Fruit fly (Drosophila melanogaster): Measurements from ENCODE around the gene CG45122.

CG45122 gene

dm6 chr3R:13051942-13052693 is 8.2 kb downstream of the CG45122 start, which contains the start of gene pic (continued):
- TF ChIP-seq CG34224 (GFP tag; IDR thresholded peaks at IDR 0.05; ENCODE audit: partially characterized antibody) (no peak; the same call in none of the 3 replicates), Awh (GFP tag; IDR thresholded peaks at IDR 0.05) (no peak), ken (GFP tag; IDR thresholded peaks at IDR 0.05) (no peak), pnt (GFP tag; optimal IDR thresholded peaks at IDR 0.05) (no peak), Oaz (GFP tag; IDR thresholded peaks at IDR 0.05) (no peak), CG9932 (GFP tag; IDR thresholded peaks at IDR 0.05) (no peak), mirr (GFP tag; optimal IDR thresholded peaks at IDR 0.05) (no peak), CG6254 (GFP tag; optimal IDR thresholded peaks at IDR 0.05) (no peak), CG3847 (GFP tag; IDR thresholded peaks at IDR 0.05) (peak; percentile 25; the same call in 1 of the 2 replicates), E2f1 (GFP tag; IDR thresholded peaks at IDR 0.05) (0 out of 2 replicates have a peak, but pooled peaks have one; percentile 11), eyg (GFP tag; optimal IDR thresholded peaks at IDR 0.05) (peak; percentile 26), gcm (GFP tag; optimal IDR thresholded peaks at IDR 0.05) (no peak), Xbp1 (GFP tag; optimal IDR thresholded peaks at IDR 0.05) (no peak), ranshi (GFP tag; IDR thresholded peaks at IDR 0.05) (no peak), CG7271 (tag; optimal IDR thresholded peaks at IDR 0.05) (no peak), CG7556 (GFP tag; optimal IDR thresholded peaks at IDR 0.05) (no peak), E2f2 (GFP tag; IDR thresholded peaks at IDR 0.05) (peak; percentile 93), slou (GFP tag; optimal IDR thresholded peaks at IDR 0.05) (no peak), CG1832 (GFP tag; optimal IDR thresholded peaks at IDR 0.05) (no peak), lov (optimal IDR thresholded peaks at IDR 0.05) (no peak), lov (GFP tag; IDR thresholded peaks at IDR 0.05) (no peak), Bgb (GFP tag; IDR thresholded peaks at IDR 0.05; ENCODE audit: partially characterized antibody) (peak; percentile 75), YL-1 (GFP tag; optimal IDR thresholded peaks at IDR 0.05) (peak; percentile 55), CG2120 (GFP tag; optimal IDR thresholded peaks at IDR 0.05) (peak; percentile 18), Opbp (GFP tag; IDR thresholded peaks at IDR 0.05; ENCODE audit: partially characterized antibody) (peak; percentile 71), Med (GFP tag) (peak; percentile 76), ato (GFP tag; IDR thresholded peaks at IDR 0.05; ENCODE audit: partially characterized antibody) (peak; percentile 62), CG14860 (GFP tag; IDR thresholded peaks at IDR 0.05; ENCODE audit: partially characterized antibody) (peak; percentile 84), CG18476 (GFP tag; optimal IDR thresholded peaks at IDR 0.05) (no peak), mam (GFP tag; optimal IDR thresholded peaks at IDR 0.05) (peak; percentile 6), CG3281 (GFP tag; optimal IDR thresholded peaks at IDR 0.05) (no peak), CG18262 (tag; optimal IDR thresholded peaks at IDR 0.05) (no peak), CG6689 (GFP tag; IDR thresholded peaks at IDR 0.05) (no peak), CG31441 (GFP tag; IDR thresholded peaks at IDR 0.05) (peak; percentile 9; the same call in 1 of the 2 replicates), Dll (GFP tag; IDR thresholded peaks at IDR 0.05; ENCODE audit: partially characterized antibody) (peak; percentile 89), Nf-YB (GFP tag; optimal IDR thresholded peaks at IDR 0.05) (no peak), twi (tag; optimal IDR thresholded peaks at IDR 0.05) (no peak), ems (GFP tag; optimal IDR thresholded peaks at IDR 0.05) (no peak), Fer1 (GFP tag; optimal IDR thresholded peaks at IDR 0.05) (no peak), CG15696 (tag; optimal IDR thresholded peaks at IDR 0.05) (no peak), Xrp1 (GFP tag; IDR thresholded peaks at IDR 0.05) (no peak), CG30431 (GFP tag; optimal IDR thresholded peaks at IDR 0.05) (no peak), lbe (GFP tag; optimal IDR thresholded peaks at IDR 0.05) (no peak), Mrtf (GFP tag; IDR thresholded peaks at IDR 0.05) (no peak), CG12942 (GFP tag; optimal IDR thresholded peaks at IDR 0.05) (no peak), CG17328 (GFP tag; IDR thresholded peaks at IDR 0.05) (no peak), Six4 (GFP tag; optimal IDR thresholded peaks at IDR 0.05) (no peak), bowl (GFP tag; IDR thresholded peaks at IDR 0.05) (no peak), trem (tag; optimal IDR thresholded peaks at IDR 0.05) (peak; percentile 79), Eip74EF (GFP tag; optimal IDR thresholded peaks at IDR 0.05) (no peak)
